Worm (Caenorhabditis elegans): ENCODE measurements around the gene tut-1.
"Not testable (repeated sequence)": the region's sequence is repeated elsewhere in the genome, so short reads cannot be mapped to it uniquely, and the experiment has no call there.

DNA sequence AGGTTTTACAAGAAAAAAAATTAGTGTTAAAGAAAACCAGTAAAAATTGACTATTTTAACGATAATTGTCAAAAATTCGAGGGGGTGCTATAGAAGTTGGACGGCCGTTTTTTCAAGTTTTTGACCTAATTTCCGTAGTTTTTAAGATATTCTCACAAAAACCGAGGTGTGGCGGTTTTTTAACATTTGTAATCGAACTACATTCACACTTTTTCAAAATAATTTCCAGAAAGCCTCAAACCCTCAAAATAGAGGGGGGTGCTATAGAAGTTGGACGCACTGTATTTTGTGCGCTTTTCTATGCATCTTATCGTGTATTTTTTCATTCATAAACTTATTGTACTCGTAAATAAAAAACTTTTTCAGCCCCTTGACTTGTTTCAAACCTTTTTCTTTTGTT lies 10.1 kb downstream of the tut-1 start, which contains the start of gene F29C4.4:
- TF ChIP-seq flt-1 (GFP tag; IDR thresholded peaks at IDR 0.05); tab-1 (GFP tag; IDR thresholded peaks at IDR 0.05); ztf-29 (GFP tag; IDR thresholded peaks at IDR 0.05); T22C8.4 (GFP tag; IDR thresholded peaks at IDR 0.05); klf-2 (GFP tag; conservative IDR thresholded peaks at IDR 0.05); ztf-23 (GFP tag; IDR thresholded peaks at IDR 0.05): not testable (repeated sequence)
